Fruit fly (Drosophila melanogaster) whole organism, embryonic: ENCODE data around the gene a10.
A peak's percentile ranks its signal among the peaks of the same experiment; 100 is the strongest.

Experiments used
- Ada2b ChIP-seq: fragments of 200-800 bp; sonication (Bioruptor generic); IDR thresholded peaks from 2 replicates; pipeline ENCODE4 v1.3.6; 2022; ENCODE audit warnings: missing biosample characterization, missing genetic modification characterization
- B-H1 ChIP-seq: fragments of 200-800 bp; sonication (Bioruptor generic); IDR thresholded peaks from 3 replicates; pipeline ENCODE4 v1.3.6; 2022; ENCODE audit warnings: missing biosample characterization, missing genetic modification characterization
- Bgb ChIP-seq: fragments of 200-800 bp; sonication (Bioruptor generic); IDR thresholded peaks from 2 replicates; pipeline ENCODE4 v1.3.6; 2022; ENCODE audit warnings: missing biosample characterization, missing genetic modification characterization; ENCODE audit not compliant: partially characterized antibody
- C15 ChIP-seq: fragments of 200-800 bp; sonication (Bioruptor generic); IDR thresholded peaks from 3 replicates; pipeline ENCODE4 v1.3.6; 2022; ENCODE audit warnings: missing biosample characterization, missing genetic modification characterization
- CG11456 ChIP-seq: fragments of 200-800 bp; sonication (Bioruptor generic); IDR thresholded peaks from 3 replicates; pipeline ENCODE4 v1.3.6; 2022; ENCODE audit warnings: missing biosample characterization, missing genetic modification characterization
- CG14710 ChIP-seq: fragments of 200-800 bp; sonication (Bioruptor generic); optimal IDR thresholded peaks from 3 replicates; lab custom pipeline; 2019; ENCODE audit warnings: missing biosample characterization, mild to moderate bottlenecking, missing genetic modification characterization, moderate library complexity
- CG1603 ChIP-seq: fragments of 200-800 bp; sonication (Bioruptor generic); optimal IDR thresholded peaks from 2 replicates; lab custom pipeline; 2019; ENCODE audit warnings: missing biosample characterization, mild to moderate bottlenecking, missing genetic modification characterization, moderate library complexity
- CG16815 ChIP-seq: fragments of 200-800 bp; sonication (Bioruptor generic); optimal IDR thresholded peaks from 3 replicates; lab custom pipeline; 2017; ENCODE audit warnings: missing biosample characterization, mild to moderate bottlenecking, missing genetic modification characterization
- CG17359 ChIP-seq: fragments of 200-800 bp; sonication (Bioruptor generic); optimal IDR thresholded peaks from 3 replicates; lab custom pipeline; 2018; ENCODE audit warnings: missing biosample characterization, mild to moderate bottlenecking, missing genetic modification characterization, moderate library complexity
- CG1792 ChIP-seq: fragments of 200-800 bp; sonication (Bioruptor generic); optimal IDR thresholded peaks from 2 replicates; lab custom pipeline; 2016; ENCODE audit warnings: missing biosample characterization, missing genetic modification characterization
- CG30020 ChIP-seq: fragments of 200-800 bp; optimal IDR thresholded peaks from 2 replicates; lab custom pipeline; 2019; ENCODE audit warnings: missing biosample characterization, mild to moderate bottlenecking, missing genetic modification characterization, moderate library complexity
- CG3163 ChIP-seq: fragments of 200-800 bp; sonication (Bioruptor generic); optimal IDR thresholded peaks from 3 replicates; lab custom pipeline; 2016; ENCODE audit warnings: missing biosample characterization, missing genetic modification characterization
- CG34422 ChIP-seq: fragments of 200-800 bp; sonication (Bioruptor generic); IDR thresholded peaks from 3 replicates; pipeline ENCODE4 v1.3.6; 2022; ENCODE audit warnings: missing biosample characterization, missing genetic modification characterization
- CG3726 ChIP-seq: fragments of 200-800 bp; sonication (Bioruptor generic); IDR thresholded peaks from 3 replicates; pipeline ENCODE4, ENCODE4 v1.3.6; 2022; ENCODE audit warnings: missing biosample characterization, missing genetic modification characterization
- CG5180 ChIP-seq: fragments of 200-800 bp; sonication (Bioruptor generic); optimal IDR thresholded peaks from 3 replicates; lab custom pipeline; 2017; ENCODE audit warnings: missing biosample characterization, missing genetic modification characterization, mild to moderate bottlenecking, moderate library complexity, missing genetic modification reagents
- CG6854 ChIP-seq: fragments of 200-800 bp; sonication (Bioruptor generic); optimal IDR thresholded peaks from 3 replicates; lab custom pipeline; 2017; ENCODE audit warnings: missing biosample characterization, mild to moderate bottlenecking, missing genetic modification characterization
- CG9727 ChIP-seq: fragments of 200-800 bp; sonication (Bioruptor generic); optimal IDR thresholded peaks from 3 replicates; lab custom pipeline; 2017; ENCODE audit warnings: missing biosample characterization, mild to moderate bottlenecking, missing genetic modification characterization
- Drgx ChIP-seq: fragments of 200-800 bp; sonication (Bioruptor generic); IDR thresholded peaks from 2 replicates; pipeline ENCODE4 v1.3.6; 2022; ENCODE audit warnings: missing biosample characterization, missing genetic modification characterization
- Fer3 ChIP-seq: fragments of 200-800 bp; sonication (Bioruptor generic); optimal IDR thresholded peaks from 2 replicates; lab custom pipeline; 2018; ENCODE audit warnings: missing biosample characterization, mild to moderate bottlenecking, missing genetic modification characterization, moderate library complexity
- Gug ChIP-seq: fragments of 200-800 bp; sonication (Bioruptor generic); IDR thresholded peaks from 4 replicates; pipeline ENCODE4 v1.3.6; 2022; ENCODE audit warnings: missing biosample characterization, missing genetic modification characterization
- Kr ChIP-seq: fragments of 200-800 bp; sonication (Bioruptor generic); optimal IDR thresholded peaks from 2 replicates; lab custom pipeline; 2017; ENCODE audit warnings: missing biosample characterization, mild to moderate bottlenecking, missing genetic modification characterization
- Meics ChIP-seq: fragments of 200-800 bp; sonication (Bioruptor generic); optimal IDR thresholded peaks from 2 replicates; lab custom pipeline; 2017; ENCODE audit warnings: missing biosample characterization, mild to moderate bottlenecking, missing genetic modification characterization
- Sox102F ChIP-seq: fragments of 200-800 bp; sonication (Bioruptor generic); optimal IDR thresholded peaks from 2 replicates; lab custom pipeline; 2018; ENCODE audit warnings: missing biosample characterization, mild to moderate bottlenecking, missing genetic modification characterization, moderate library complexity
- Taf1 ChIP-seq: fragments of 200-800 bp; sonication (Bioruptor generic); IDR thresholded peaks from 2 replicates; pipeline ENCODE4 v1.3.6; 2022; ENCODE audit warnings: missing biosample characterization, missing genetic modification characterization
- Xbp1 ChIP-seq: fragments of 200-800 bp; sonication (Bioruptor generic); optimal IDR thresholded peaks from 3 replicates; lab custom pipeline; 2016; ENCODE audit warnings: missing biosample characterization, mild to moderate bottlenecking, missing genetic modification characterization
- ash1 ChIP-seq: fragments of 200-800 bp; sonication (Bioruptor generic); optimal IDR thresholded peaks from 2 replicates; lab custom pipeline; 2018; ENCODE audit warnings: missing biosample characterization, mild to moderate bottlenecking, missing genetic modification characterization
- az2 ChIP-seq: fragments of 200-800 bp; sonication (Bioruptor generic); optimal IDR thresholded peaks from 3 replicates; lab custom pipeline; 2016; ENCODE audit warnings: missing biosample characterization, missing genetic modification characterization
- bcd ChIP-seq: fragments of 200-800 bp; sonication (Bioruptor generic); optimal IDR thresholded peaks from 2 replicates; lab custom pipeline; 2017; ENCODE audit warnings: missing biosample characterization, mild to moderate bottlenecking, missing genetic modification characterization
- btn ChIP-seq: fragments of 200-800 bp; sonication (Bioruptor generic); optimal IDR thresholded peaks from 2 replicates; lab custom pipeline; 2016; ENCODE audit warnings: missing biosample characterization, missing genetic modification characterization
- crol ChIP-seq: fragments of 200-800 bp; sonication (Bioruptor generic); IDR thresholded peaks from 2 replicates; pipeline ENCODE4 v1.3.6; 2022; ENCODE audit warnings: missing biosample characterization, missing genetic modification characterization
- cwo ChIP-seq: fragments of 200-800 bp; sonication (Bioruptor generic); optimal IDR thresholded peaks from 3 replicates; lab custom pipeline; 2017; ENCODE audit warnings: missing biosample characterization, missing genetic modification characterization, mild to moderate bottlenecking, moderate library complexity, missing genetic modification reagents
- emc ChIP-seq: fragments of 200-800 bp; sonication (Bioruptor generic); optimal IDR thresholded peaks from 2 replicates; lab custom pipeline; 2016; ENCODE audit warnings: missing biosample characterization, missing genetic modification characterization
- en ChIP-seq: fragments of 200-800 bp; sonication (Bioruptor generic); optimal IDR thresholded peaks from 2 replicates; lab custom pipeline; 2016; ENCODE audit warnings: missing biosample characterization, missing genetic modification characterization
- esg ChIP-seq: fragments of 200-800 bp; sonication (Bioruptor generic); conservative IDR thresholded peaks from 2 replicates; pipeline ENCODE4 v1.3.6; 2022; ENCODE audit warnings: missing biosample characterization, missing genetic modification characterization
- fd96Cb ChIP-seq: fragments of 200-800 bp; sonication (Bioruptor generic); optimal IDR thresholded peaks from 2 replicates; lab custom pipeline; 2018; ENCODE audit warnings: missing biosample characterization, mild to moderate bottlenecking, missing genetic modification characterization, moderate library complexity
- gfzf ChIP-seq: fragments of 200-800 bp; sonication (Bioruptor generic); optimal IDR thresholded peaks from 2 replicates; lab custom pipeline; 2016; ENCODE audit warnings: missing biosample characterization, mild to moderate bottlenecking, missing genetic modification characterization, moderate library complexity
- gt ChIP-seq: fragments of 200-800 bp; sonication (Bioruptor generic); IDR thresholded peaks from 2 replicates; pipeline ENCODE4 v1.3.6; 2022; ENCODE audit warnings: missing biosample characterization, missing genetic modification characterization
- hb ChIP-seq: fragments of 200-800 bp; sonication (Bioruptor generic); IDR thresholded peaks from 3 replicates; pipeline ENCODE4 v1.3.6; 2022; ENCODE audit warnings: missing biosample characterization, missing genetic modification characterization; ENCODE audit not compliant: partially characterized antibody
- klu ChIP-seq: fragments of 200-800 bp; sonication (Bioruptor generic); IDR thresholded peaks from 2 replicates; pipeline ENCODE4 v1.3.6; 2022; ENCODE audit warnings: missing biosample characterization, missing genetic modification characterization
- lab ChIP-seq: fragments of 200-800 bp; sonication (Bioruptor generic); optimal IDR thresholded peaks from 3 replicates; lab custom pipeline; 2017; ENCODE audit warnings: missing biosample characterization, missing genetic modification characterization, mild to moderate bottlenecking, moderate library complexity, missing genetic modification reagents
- mirr ChIP-seq: fragments of 200-800 bp; sonication (Bioruptor generic); optimal IDR thresholded peaks from 3 replicates; lab custom pipeline; 2018; ENCODE audit warnings: missing biosample characterization, mild to moderate bottlenecking, missing genetic modification characterization
- nau ChIP-seq: fragments of 200-800 bp; sonication (Bioruptor generic); optimal IDR thresholded peaks from 3 replicates; lab custom pipeline; 2017; ENCODE audit warnings: missing biosample characterization, mild to moderate bottlenecking, missing genetic modification characterization, missing genetic modification reagents
- odd ChIP-seq: fragments of 200-800 bp; sonication (Bioruptor generic); optimal IDR thresholded peaks from 2 replicates; lab custom pipeline; 2017; ENCODE audit warnings: missing biosample characterization, mild to moderate bottlenecking, missing genetic modification characterization
- org-1 ChIP-seq: fragments of 200-800 bp; sonication (Bioruptor generic); optimal IDR thresholded peaks from 2 replicates; lab custom pipeline; 2017; ENCODE audit warnings: missing biosample characterization, missing genetic modification characterization
- pan ChIP-seq, 4 experiments: fragments of >200 bp in 3 of 4; fragments of 200-800 bp in 1 of 4; sonication (Bioruptor generic) in 1 of 4; optimal IDR thresholded peaks in 3 of 4; IDR thresholded peaks in 1 of 4; 2 replicates each; pipeline versions ENCODE4 v1.3.6 to Lab custom; 2017 to 2022; ENCODE audit warnings: missing biosample characterization in 2 of 4, missing genetic modification characterization in 2 of 4, mixed read lengths in 1 of 4
- sob ChIP-seq: fragments of 200-800 bp; sonication (Bioruptor generic); IDR thresholded peaks from 2 replicates; pipeline ENCODE4 v1.3.6; 2022; ENCODE audit warnings: missing biosample characterization, missing genetic modification characterization
- tgo ChIP-seq: fragments of 200-800 bp; sonication (Bioruptor generic); IDR thresholded peaks from 3 replicates; pipeline ENCODE4 v1.3.6; 2022; ENCODE audit warnings: missing biosample characterization, missing genetic modification characterization
- tin ChIP-seq: fragments of 200-800 bp; sonication (Bioruptor generic); optimal IDR thresholded peaks from 3 replicates; lab custom pipeline; 2016; ENCODE audit warnings: missing biosample characterization, missing genetic modification characterization
- vvl ChIP-seq: fragments of 200-800 bp; sonication (Bioruptor generic); IDR thresholded peaks from 2 replicates; pipeline ENCODE4 v1.3.6; 2022; ENCODE audit warnings: missing biosample characterization, missing genetic modification characterization
- zen ChIP-seq: fragments of 200-800 bp; sonication (Bioruptor generic); optimal IDR thresholded peaks from 3 replicates; lab custom pipeline; 2018; ENCODE audit warnings: missing biosample characterization, mild to moderate bottlenecking, missing genetic modification characterization, moderate library complexity

The a10 gene

DNA sequence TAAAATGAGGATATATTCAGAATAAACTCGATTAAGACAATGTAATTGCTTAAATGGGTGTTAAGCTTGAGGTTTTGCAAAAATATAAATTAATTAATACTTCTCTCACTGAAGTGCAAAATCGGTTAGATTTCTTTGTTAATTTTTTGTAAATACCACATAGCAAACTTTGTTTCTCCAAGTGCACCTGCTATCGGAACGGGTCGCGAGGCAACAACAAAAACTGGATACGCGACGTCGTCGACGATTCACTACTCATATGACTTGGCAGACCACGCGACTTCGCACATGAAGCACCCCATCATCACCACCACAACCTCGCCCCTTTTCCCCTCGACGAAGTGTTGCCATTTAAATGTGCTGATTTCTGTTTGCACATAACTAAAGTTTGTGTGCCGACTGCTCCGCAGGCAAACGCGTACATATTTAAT is 16.5 kb downstream of the a10 start (continued):
- no peak for TF ChIP-seq CG14710 (tag; lab: Kevin White, UChicago)
- TF ChIP-seq az2 (GFP tag; lab: Kevin White, UChicago), result peak; percentile 3
- TF ChIP-seq Kr (GFP tag; lab: Kevin White, UChicago), result no peak
- no peak for TF ChIP-seq CG1792
- TF ChIP-seq Taf1 (GFP tag; lab: Robert Waterston, UW), result peak; percentile 42; the same call in 1 of the 2 replicates
- peak; percentile 19 for TF ChIP-seq ash1 (GFP tag; lab: Kevin White, UChicago)
- no peak for TF ChIP-seq klu (GFP tag; lab: Robert Waterston, UW)
- peak; percentile 24; the same call in 2 of the 3 replicates for TF ChIP-seq B-H1 (GFP tag; lab: Robert Waterston, UW)
- TF ChIP-seq crol (GFP tag; lab: Robert Waterston, UW), result peak; percentile 76
- TF ChIP-seq emc, result no peak
- 0 out of 2 replicates have a peak, but pooled peaks have one; percentile 27 for TF ChIP-seq sob (GFP tag; lab: Robert Waterston, UW)
- 0 out of 2 replicates have a peak, but pooled peaks have one; percentile 30 for TF ChIP-seq Ada2b
- TF ChIP-seq CG11456 (GFP tag; lab: Robert Waterston, UW), result peak; percentile 61; the same call in 1 of the 3 replicates
- peak; percentile 23 for TF ChIP-seq fd96Cb
- TF ChIP-seq en (GFP tag; lab: Kevin White, UChicago), result no peak
- TF ChIP-seq CG3163, result no peak
- no peak for TF ChIP-seq CG30020 (tag; lab: Kevin White, UChicago)
- TF ChIP-seq org-1 (GFP tag; lab: Kevin White, UChicago), result peak; percentile 7
- peak; percentile 85 for TF ChIP-seq cwo
- peak; percentile 14 for TF ChIP-seq tin (GFP tag; lab: Kevin White, UChicago)
- TF ChIP-seq CG3726, result no peak
- TF ChIP-seq hb, result no peak
- no peak for TF ChIP-seq C15 (GFP tag; lab: Robert Waterston, UW)
- peak; percentile 25 for TF ChIP-seq bcd (GFP tag; lab: Kevin White, UChicago)
- no peak for TF ChIP-seq CG16815 (GFP tag; lab: Kevin White, UChicago)
- TF ChIP-seq Fer3 (tag; lab: Kevin White, UChicago), result peak; percentile 26
- TF ChIP-seq Drgx, result peak; percentile 56; the same call in 1 of the 2 replicates
- TF ChIP-seq odd, result no peak
- TF ChIP-seq CG6854 (GFP tag; lab: Kevin White, UChicago), result peak; percentile 1
- TF ChIP-seq CG1603 (tag; lab: Kevin White, UChicago), result peak; percentile 39
- TF ChIP-seq btn (GFP tag; lab: Kevin White, UChicago), result no peak
- peak; percentile 33 for TF ChIP-seq CG17359 (tag; lab: Kevin White, UChicago)
- TF ChIP-seq Xbp1 (GFP tag; lab: Kevin White, UChicago), result peak; percentile 52
- TF ChIP-seq gt (GFP tag; lab: Robert Waterston, UW), result no peak
- TF ChIP-seq zen, result no peak
- peak; percentile 53 for TF ChIP-seq Meics
- TF ChIP-seq Sox102F (GFP tag; lab: Kevin White, UChicago), result peak; percentile 39
- peak; percentile 38; the same call in 1 of the 3 replicates for TF ChIP-seq tgo
- TF ChIP-seq lab (GFP tag; lab: Kevin White, UChicago), result peak; percentile 53
- no peak for TF ChIP-seq pan (optimal IDR thresholded peaks at IDR 0.05; lab: Kevin White, UChicago)
- peak in 1 of 2 experiments; percentile 32 for TF ChIP-seq pan (GFP tag; optimal IDR thresholded peaks at IDR 0.05 in 1 of 2, IDR thresholded peaks at IDR 0.05 in 1 of 2)
- peak; percentile 72 for TF ChIP-seq mirr (GFP tag; lab: Kevin White, UChicago)
- peak; percentile 7 for TF ChIP-seq CG9727 (GFP tag; lab: Kevin White, UChicago)
- TF ChIP-seq esg, result peak; percentile 25; the same call in 1 of the 2 replicates
- no peak for TF ChIP-seq nau (GFP tag; lab: Kevin White, UChicago)
- no peak for TF ChIP-seq CG5180 (GFP tag; lab: Kevin White, UChicago)
- peak; percentile 53; the same call in 1 of the 2 replicates for TF ChIP-seq vvl (GFP tag; lab: Robert Waterston, UW)
- TF ChIP-seq Gug (GFP tag; lab: Robert Waterston, UW), result peak; percentile 37; the same call in 2 of the 4 replicates
- TF ChIP-seq gfzf (GFP tag; lab: Kevin White, UChicago), result no peak
- TF ChIP-seq CG34422 (GFP tag; lab: Robert Waterston, UW), result no peak
- no peak for TF ChIP-seq Bgb
